Worm (Caenorhabditis elegans) whole organism, midembryonic: ENCODE results near the gene idpp-5.

Experiments
- T22C8.4 ChIP-seq: fragments of 200-800 bp; sonication (Bioruptor generic); IDR thresholded peaks from 2 replicates; pipeline ENCODE4 v1.3.6; 2022; ENCODE audit warnings: missing genetic modification characterization, missing compliant biosample characterization
- cog-1 ChIP-seq: sonication (generic microtip); optimal IDR thresholded peaks from 2 replicates; lab custom pipeline; 2016; ENCODE audit warnings: missing genetic modification characterization, missing compliant biosample characterization
- flt-1 ChIP-seq: fragments of 200-800 bp; sonication (Bioruptor generic); IDR thresholded peaks from 2 replicates; pipeline ENCODE4 v1.3.6; 2022; ENCODE audit warnings: missing genetic modification characterization, missing compliant biosample characterization
- klf-2 ChIP-seq: fragments of 200-800 bp; sonication (Bioruptor generic); conservative IDR thresholded peaks from 2 replicates; pipeline ENCODE4 v1.3.6; 2022; ENCODE audit warnings: missing genetic modification reagents, missing genetic modification characterization, missing compliant biosample characterization
- med-1 ChIP-seq: sonication (generic microtip); optimal IDR thresholded peaks from 2 replicates; lab custom pipeline; 2017; ENCODE audit warnings: missing genetic modification characterization, mild to moderate bottlenecking, missing compliant biosample characterization, antibody characterized with exemption, missing genetic modification reagents; ENCODE audit not compliant: insufficient read depth
- ref-1 ChIP-seq: fragments of 200-800 bp; sonication (Bioruptor generic); conservative IDR thresholded peaks from 2 replicates; pipeline ENCODE4 v1.3.6; 2022; ENCODE audit warnings: missing genetic modification reagents, missing genetic modification characterization, missing compliant biosample characterization
- tab-1 ChIP-seq: fragments of 200-800 bp; sonication (Bioruptor generic); IDR thresholded peaks from 2 replicates; pipeline ENCODE4 v1.3.6; 2022; ENCODE audit warnings: missing genetic modification characterization, missing compliant biosample characterization
- ztf-23 ChIP-seq: fragments of 200-800 bp; sonication (Bioruptor generic); IDR thresholded peaks from 2 replicates; pipeline ENCODE4 v1.3.6; 2022; ENCODE audit warnings: missing genetic modification reagents, missing genetic modification characterization, missing compliant biosample characterization
- ztf-29 ChIP-seq: fragments of 200-800 bp; sonication (Bioruptor generic); IDR thresholded peaks from 2 replicates; pipeline ENCODE4 v1.3.6; 2022; ENCODE audit warnings: missing genetic modification reagents, missing genetic modification characterization, missing compliant biosample characterization

- no peak for TF ChIP-seq flt-1 (GFP tag; lab: Robert Waterston, UW)
- no peak for TF ChIP-seq med-1 (GFP tag; lab: Kevin White, UChicago)
- TF ChIP-seq ztf-29 (GFP tag; lab: Robert Waterston, UW) = no peak
- TF ChIP-seq cog-1 (tag; lab: Kevin White, UChicago) = no peak
- TF ChIP-seq ztf-23 (GFP tag; lab: Robert Waterston, UW) = no peak
- TF ChIP-seq tab-1 (GFP tag; lab: Robert Waterston, UW) = no peak
- TF ChIP-seq klf-2 (GFP tag; lab: Robert Waterston, UW) = no peak
- TF ChIP-seq T22C8.4 (GFP tag; lab: Robert Waterston, UW) = no peak
- no peak for TF ChIP-seq ref-1 (GFP tag; lab: Robert Waterston, UW)
Observed at ce11 chrX:3764295-3764694, 28.3 kb downstream of the idpp-5 start, which contains the start of gene F47B7.3.
